Fruit fly (Drosophila melanogaster): ENCODE results near the gene Gal.

The Gal gene

DNA sequence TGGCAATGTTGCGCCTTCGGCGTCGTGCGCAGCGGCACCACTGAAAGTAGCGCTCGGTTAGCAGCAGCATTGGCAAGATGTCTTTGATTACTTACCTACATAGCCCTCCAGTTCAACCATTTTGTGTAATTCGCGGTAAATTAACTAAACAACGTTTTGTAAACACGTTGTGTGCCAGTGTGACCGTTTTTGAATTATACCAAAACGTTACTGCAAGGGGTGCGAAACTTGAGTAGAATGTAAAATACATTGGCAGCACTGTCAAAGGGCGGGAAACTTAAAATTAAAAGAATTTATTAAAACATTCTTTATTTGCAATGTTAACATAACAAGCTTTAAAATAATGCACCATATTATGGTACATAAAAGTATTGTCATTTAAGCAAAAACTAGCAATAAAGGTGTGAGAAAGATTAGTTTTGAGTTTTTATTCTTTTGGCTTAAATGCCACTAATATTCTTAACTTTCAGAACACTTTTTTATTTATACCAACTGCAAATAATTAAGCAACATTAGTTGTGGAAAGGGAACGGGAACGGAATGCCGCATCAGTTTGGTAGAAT lies 17.8 kb upstream of the Gal start, which contains the start of gene CG9107 (continued):
- TF ChIP-seq MBD-R2 (GFP tag; IDR thresholded peaks at IDR 0.05) (peak; percentile 68; the same call in 1 of the 2 replicates), Xrp1 (GFP tag; IDR thresholded peaks at IDR 0.05) (0 out of 2 replicates have a peak, but pooled peaks have one; percentile 31), Sry-δ (GFP tag; optimal IDR thresholded peaks at IDR 0.05) (peak; percentile 18), gfzf (GFP tag; optimal IDR thresholded peaks at IDR 0.05) (peak; percentile 86), CG12769 (tag; optimal IDR thresholded peaks at IDR 0.05) (no peak), en (GFP tag; optimal IDR thresholded peaks at IDR 0.05) (no peak), zen (tag; optimal IDR thresholded peaks at IDR 0.05) (peak; percentile 22), CG2875 (GFP tag; optimal IDR thresholded peaks at IDR 0.05) (no peak), Dp (GFP tag; optimal IDR thresholded peaks at IDR 0.05) (peak; percentile 92), CG9932 (GFP tag; IDR thresholded peaks at IDR 0.05) (no peak), oc (tag; optimal IDR thresholded peaks at IDR 0.05) (no peak), CG11456 (GFP tag; IDR thresholded peaks at IDR 0.05) (no peak), Fer1 (GFP tag; optimal IDR thresholded peaks at IDR 0.05) (no peak), Bdp1 (GFP tag; optimal IDR thresholded peaks at IDR 0.05) (no peak), Abd-B (GFP tag; optimal IDR thresholded peaks at IDR 0.05) (no peak), trem (tag; optimal IDR thresholded peaks at IDR 0.05) (peak; percentile 90), CG7786 (GFP tag; optimal IDR thresholded peaks at IDR 0.05) (no peak), schlank (tag; optimal IDR thresholded peaks at IDR 0.05) (no peak), CG13775 (GFP tag; optimal IDR thresholded peaks at IDR 0.05) (no peak), Pdp1 (GFP tag; optimal IDR thresholded peaks at IDR 0.05) (peak in 1 of 2 experiments; percentile 34), CG2202 (tag; optimal IDR thresholded peaks at IDR 0.05) (no peak), CG34224 (GFP tag; IDR thresholded peaks at IDR 0.05; ENCODE audit: partially characterized antibody) (0 out of 3 replicates have a peak, but pooled peaks have one; percentile 16), salm (tag; optimal IDR thresholded peaks at IDR 0.05) (no peak), CG12071 (GFP tag; optimal IDR thresholded peaks at IDR 0.05) (no peak), mirr (GFP tag; optimal IDR thresholded peaks at IDR 0.05) (no peak), sc (optimal IDR thresholded peaks at IDR 0.05) (no peak), sc (GFP tag; optimal IDR thresholded peaks at IDR 0.05) (no peak), ham (GFP tag; IDR thresholded peaks at IDR 0.05) (no peak), fu2 (GFP tag; optimal IDR thresholded peaks at IDR 0.05) (no peak), Max (GFP tag; optimal IDR thresholded peaks at IDR 0.05) (peak; percentile 47), Bgb (GFP tag; IDR thresholded peaks at IDR 0.05; ENCODE audit: partially characterized antibody) (no peak), pnt (GFP tag; optimal IDR thresholded peaks at IDR 0.05) (no peak), ab (GFP tag; optimal IDR thresholded peaks at IDR 0.05) (no peak), CG4707 (GFP tag; optimal IDR thresholded peaks at IDR 0.05) (no peak), Chrac-16 (GFP tag; optimal IDR thresholded peaks at IDR 0.05) (no peak), Ets65A (GFP tag) (peak; percentile 69), chn (GFP tag; optimal IDR thresholded peaks at IDR 0.05) (no peak), E2f2 (GFP tag; IDR thresholded peaks at IDR 0.05) (peak; percentile 98), CG15514 (GFP tag; optimal IDR thresholded peaks at IDR 0.05) (peak; percentile 39), CG1603 (tag; optimal IDR thresholded peaks at IDR 0.05) (peak; percentile 71), Lim3 (GFP tag; IDR thresholded peaks at IDR 0.05) (no peak), pan (optimal IDR thresholded peaks at IDR 0.05) (no peak), pan (GFP tag; optimal IDR thresholded peaks at IDR 0.05 in 1 of 2, IDR thresholded peaks at IDR 0.05 in 1 of 2) (no peak), CG10543 (GFP tag; optimal IDR thresholded peaks at IDR 0.05) (no peak), sens-2 (GFP tag; IDR thresholded peaks at IDR 0.05) (no peak), Hr3 (GFP tag; optimal IDR thresholded peaks at IDR 0.05) (no peak), odd (GFP tag; optimal IDR thresholded peaks at IDR 0.05) (no peak), stc (GFP tag; IDR thresholded peaks at IDR 0.05) (no peak), Hr51 (GFP tag; optimal IDR thresholded peaks at IDR 0.05) (no peak), amos (GFP tag; IDR thresholded peaks at IDR 0.05; ENCODE audit: partially characterized antibody) (peak; percentile 18; the same call in 1 of the 2 replicates)

Data from whole organism, embryonic.